Fruit fly (Drosophila melanogaster) S2 (cell line): ENCODE measurements around the gene Crys.

Experiments used
- CG8478 ChIP-seq: fragments of >200 bp; optimal IDR thresholded peaks from 2 replicates; lab custom pipeline; 2018
- CTCF ChIP-seq, 2 experiments: fragments of >200 bp; optimal IDR thresholded peaks; 2 replicates each; lab custom pipeline; 2018

Crys gene

DNA sequence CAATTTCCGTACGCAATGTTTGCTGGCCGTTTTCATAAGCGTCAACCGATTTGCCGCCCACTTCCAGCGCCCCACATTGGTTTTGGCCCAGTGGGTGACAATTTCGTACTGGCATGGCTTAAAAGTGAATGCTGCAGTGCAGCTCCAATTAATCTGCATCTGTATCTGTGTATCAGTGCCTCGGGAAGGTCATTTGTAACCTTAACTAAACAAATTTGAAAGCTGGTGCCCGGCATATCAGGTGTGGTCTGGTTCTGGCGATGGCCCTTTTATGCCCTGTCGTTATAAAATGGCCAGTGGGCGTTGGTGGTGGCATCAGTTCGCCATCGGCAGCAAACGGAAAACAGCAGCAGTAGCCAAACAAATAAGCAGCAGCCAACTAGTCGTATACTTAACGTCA lies at the start of gene Crys:
Gene Crys, plus strand, starts transcription at position 301 of the 400 bp plus-strand sequence.
- TF ChIP-seq CTCF (optimal IDR thresholded peaks at IDR 0.05; lab: Kevin White, UChicago) (no peak), CG8478 (no peak)

DNA sequence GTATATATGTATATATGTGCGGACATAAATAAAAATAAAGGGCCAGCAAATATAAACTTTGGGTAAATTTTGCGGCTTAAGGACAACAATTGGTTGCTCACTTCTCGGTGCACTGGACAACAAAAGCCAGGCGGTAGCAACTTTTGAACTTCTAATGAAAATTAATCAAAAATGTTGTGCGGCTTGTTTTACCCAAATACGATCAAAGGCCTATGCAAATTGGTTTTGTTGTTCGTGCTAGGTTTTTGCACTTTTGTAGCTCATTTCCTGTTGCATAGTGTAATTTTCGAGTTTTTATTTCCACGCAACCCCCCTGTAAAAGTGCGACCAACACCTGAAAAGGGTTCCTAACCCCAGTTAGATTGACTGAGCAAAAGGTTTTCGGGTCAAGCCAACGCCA lies 41.4 kb upstream of the Crys start:
- TF ChIP-seq CG8478 (no peak), CTCF (optimal IDR thresholded peaks at IDR 0.05; lab: Kevin White, UChicago) (no peak)

DNA sequence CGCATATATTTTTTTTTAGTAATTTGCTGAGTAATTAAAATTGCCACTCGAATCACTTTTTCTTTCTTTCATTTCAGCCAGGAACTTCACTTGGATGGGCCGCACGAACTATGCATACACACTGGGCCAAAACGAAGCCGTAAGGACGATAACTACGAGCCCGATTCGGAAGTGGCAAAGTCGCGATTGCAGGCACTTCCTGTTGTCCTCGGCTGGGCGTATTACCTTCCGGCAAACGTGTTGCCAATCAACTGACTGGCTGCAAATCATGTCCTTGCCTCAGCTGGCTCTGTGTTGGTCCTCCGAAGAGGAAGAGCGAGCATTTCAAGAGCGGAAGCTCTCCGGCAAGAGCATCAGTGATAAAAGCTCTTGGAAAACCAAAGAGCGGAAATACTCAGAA lies 40.6 kb upstream of the Crys start:
- no peak for TF ChIP-seq CTCF (optimal IDR thresholded peaks at IDR 0.05; lab: Kevin White, UChicago)
- no peak for TF ChIP-seq CG8478

DNA sequence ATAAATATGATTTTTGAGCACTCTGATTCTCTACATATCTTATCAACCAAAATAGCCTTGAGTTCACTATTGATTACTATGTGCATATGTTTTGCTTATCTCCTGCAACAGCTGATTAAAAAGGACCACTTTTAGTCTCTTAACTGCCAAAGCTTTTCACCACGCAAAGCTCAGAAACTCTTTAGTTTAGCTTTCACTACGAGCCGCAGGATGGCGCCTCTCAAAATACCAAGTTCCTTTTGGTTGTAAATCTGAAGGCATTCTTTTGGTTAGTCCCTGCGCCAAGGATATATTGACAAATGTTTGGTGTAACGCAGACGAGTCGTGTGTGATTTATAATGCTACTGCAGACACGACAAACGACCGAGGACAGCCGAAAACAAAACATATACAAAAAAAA lies 39.7 kb upstream of the Crys start:
- peak in 1 of 2 experiments; percentile 14 for TF ChIP-seq CTCF (optimal IDR thresholded peaks at IDR 0.05; lab: Kevin White, UChicago)
- TF ChIP-seq CG8478: no peak

DNA sequence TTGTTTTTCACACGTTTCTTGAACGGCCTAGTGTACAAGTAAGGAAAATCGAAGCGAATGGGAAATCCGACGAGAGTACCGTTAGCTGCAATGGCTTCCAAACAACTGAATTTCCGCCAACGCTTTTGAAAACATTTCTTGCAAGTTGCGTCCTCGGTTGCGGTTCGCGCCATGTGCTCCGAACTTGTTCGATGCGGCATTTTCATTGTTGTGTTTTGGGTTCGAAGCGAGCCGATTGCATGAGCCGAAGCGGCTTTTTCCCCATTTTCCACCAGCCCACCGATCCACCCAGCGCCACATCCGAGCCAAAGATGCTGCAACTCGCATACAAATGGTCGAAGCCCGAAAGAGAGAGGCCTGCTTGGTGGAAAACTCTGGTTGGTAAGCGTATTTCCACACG lies 15.5 kb upstream of the Crys start, which contains the start of gene Pde1c:
Gene Pde1c, minus strand, starts transcription at position 109 of the 400 bp plus-strand sequence.
- no peak for TF ChIP-seq CG8478
- no peak for TF ChIP-seq CTCF (optimal IDR thresholded peaks at IDR 0.05; lab: Kevin White, UChicago)

DNA sequence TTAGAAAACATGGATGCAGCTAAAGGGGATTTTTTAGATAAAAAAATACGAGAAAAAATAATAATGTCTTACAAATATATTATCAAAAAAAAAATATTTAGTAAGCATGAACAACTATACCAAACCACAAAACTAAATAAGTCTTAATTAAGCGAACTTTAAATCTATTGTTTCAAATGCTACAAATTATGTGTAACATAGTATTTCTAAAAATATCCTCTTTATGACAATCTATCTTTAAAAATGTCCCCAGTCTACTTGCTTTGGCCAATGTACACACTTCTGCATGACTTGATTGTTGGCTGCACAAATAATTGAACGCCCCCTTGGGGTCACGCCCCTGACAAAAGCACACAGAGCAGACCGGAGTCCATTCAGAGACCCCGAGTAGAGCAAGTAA lies 12.3 kb upstream of the Crys start:
- no peak for TF ChIP-seq CG8478
- no peak for TF ChIP-seq CTCF (optimal IDR thresholded peaks at IDR 0.05; lab: Kevin White, UChicago)

DNA sequence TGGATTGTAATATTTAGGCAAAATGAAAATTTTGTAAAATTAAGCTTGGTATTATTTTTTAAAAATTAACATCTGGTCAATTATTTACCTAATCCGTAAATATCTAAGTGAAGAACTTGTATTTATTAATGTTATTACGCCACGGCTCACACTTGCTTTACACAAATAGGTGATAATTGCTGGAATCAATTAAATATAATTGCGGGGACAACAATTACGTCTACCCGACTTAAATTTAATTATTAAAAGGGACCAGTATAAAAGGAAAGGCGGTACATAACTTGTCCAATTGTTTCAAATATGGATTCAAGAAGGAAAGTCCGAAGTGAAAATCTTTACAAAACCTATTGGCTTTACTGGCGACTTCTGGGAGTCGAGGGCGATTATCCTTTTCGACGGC lies 9.7 kb upstream of the Crys start, which contains the start of gene Or33a:
Gene Or33a, plus strand, starts transcription at position 301 of the 400 bp plus-strand sequence.
- TF ChIP-seq CTCF (optimal IDR thresholded peaks at IDR 0.05; lab: Kevin White, UChicago) (no peak), CG8478 (no peak)

DNA sequence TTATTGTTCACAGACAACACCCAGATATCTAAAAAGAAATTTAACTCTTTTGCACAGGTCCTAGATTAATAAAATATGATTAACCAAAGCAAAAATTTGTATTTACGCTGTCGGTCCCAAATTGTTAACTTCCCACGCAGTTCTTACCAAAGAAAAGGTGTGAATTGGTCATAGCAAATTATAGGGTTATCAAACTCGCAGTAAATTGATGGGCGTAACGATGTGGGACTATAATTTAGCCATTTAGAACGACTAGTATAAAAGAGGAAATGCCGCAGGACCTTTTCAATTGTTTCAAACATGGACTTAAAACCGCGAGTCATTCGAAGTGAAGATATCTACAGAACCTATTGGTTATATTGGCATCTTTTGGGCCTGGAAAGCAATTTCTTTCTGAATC lies 8.0 kb upstream of the Crys start, which contains the start of gene Or33b:
Gene Or33b, plus strand, starts transcription at position 301 of the 400 bp plus-strand sequence.
- TF ChIP-seq CG8478 (no peak), CTCF (optimal IDR thresholded peaks at IDR 0.05; lab: Kevin White, UChicago) (no peak)

DNA sequence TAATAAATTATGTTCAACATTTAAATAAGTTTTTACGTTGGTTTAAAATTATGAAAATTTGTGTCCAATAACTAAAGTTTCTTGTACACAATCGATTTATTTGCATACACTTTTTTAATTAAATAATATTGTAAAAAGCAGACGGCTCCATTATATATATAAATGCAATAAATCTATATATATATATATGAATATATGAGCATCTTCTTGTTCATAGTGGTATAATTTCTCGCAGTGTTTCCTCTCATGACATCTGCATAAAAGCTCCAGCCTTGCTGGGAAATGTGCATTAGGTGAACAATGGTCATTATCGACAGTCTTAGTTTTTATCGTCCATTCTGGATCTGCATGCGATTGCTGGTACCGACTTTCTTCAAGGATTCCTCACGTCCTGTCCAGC lies 6.3 kb upstream of the Crys start, which contains the start of gene Or33c:
Gene Or33c, plus strand, starts transcription at position 301 of the 400 bp plus-strand sequence.
- TF ChIP-seq CTCF (optimal IDR thresholded peaks at IDR 0.05; lab: Kevin White, UChicago): no peak

- TF ChIP-seq CTCF (optimal IDR thresholded peaks at IDR 0.05; lab: Kevin White, UChicago) (peak; percentile 50 to 66), CG8478 (no peak)
These were observed 3.3 kb upstream of the Crys start for dm6 chr2L:11940620-11941019.

DNA sequence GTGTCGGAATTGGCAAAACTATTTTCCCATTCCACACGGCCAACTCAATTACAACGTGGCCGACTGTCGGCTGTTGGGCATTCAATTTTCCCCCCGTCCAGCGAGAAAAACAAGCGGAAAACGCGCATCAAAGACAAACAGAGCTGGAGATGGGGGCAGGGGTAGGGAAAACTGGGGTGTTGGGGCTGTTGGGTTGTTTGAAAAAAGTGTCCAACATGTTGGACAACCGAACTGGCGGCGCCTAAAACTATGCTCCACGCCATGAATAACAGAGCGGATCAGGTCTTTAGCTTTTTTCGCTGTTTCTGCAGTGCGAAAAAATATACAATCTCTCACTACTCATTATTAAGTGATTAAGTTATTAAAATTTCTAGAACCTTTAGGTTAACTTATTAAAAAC lies 1.7 kb upstream of the Crys start:
- TF ChIP-seq CTCF (optimal IDR thresholded peaks at IDR 0.05; lab: Kevin White, UChicago): no peak
- no peak for TF ChIP-seq CG8478

dm6 chr2L:11942826-11943225 lies 1.1 kb upstream of the Crys start:
- no peak for TF ChIP-seq CG8478
- TF ChIP-seq CTCF (optimal IDR thresholded peaks at IDR 0.05; lab: Kevin White, UChicago): no peak

DNA sequence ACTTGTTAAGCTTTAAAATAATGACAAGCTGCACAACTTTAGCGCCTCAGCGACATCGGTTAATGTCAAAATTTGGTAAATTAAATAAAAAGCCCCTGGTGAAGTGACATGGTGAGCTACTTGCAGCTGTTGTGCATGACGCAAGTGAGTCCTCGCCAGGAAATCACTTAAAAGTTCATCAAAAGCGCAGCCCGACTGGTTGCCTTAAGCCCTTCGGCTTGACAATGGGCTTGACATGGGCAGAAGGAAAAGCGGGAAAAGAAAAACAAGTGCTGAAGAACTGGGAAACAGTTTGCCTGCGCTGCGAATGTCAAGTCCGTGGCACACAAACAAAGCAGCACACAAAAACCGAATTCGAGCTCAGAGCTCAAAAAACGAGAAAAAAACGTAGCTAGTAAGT lies 3.7 kb downstream of the Crys start, which contains the start of gene CG16964:
Gene CG16964, plus strand, starts transcription at position 301 of the 400 bp plus-strand sequence.
- TF ChIP-seq CG8478: no peak
- no peak for TF ChIP-seq CTCF (optimal IDR thresholded peaks at IDR 0.05; lab: Kevin White, UChicago)

DNA sequence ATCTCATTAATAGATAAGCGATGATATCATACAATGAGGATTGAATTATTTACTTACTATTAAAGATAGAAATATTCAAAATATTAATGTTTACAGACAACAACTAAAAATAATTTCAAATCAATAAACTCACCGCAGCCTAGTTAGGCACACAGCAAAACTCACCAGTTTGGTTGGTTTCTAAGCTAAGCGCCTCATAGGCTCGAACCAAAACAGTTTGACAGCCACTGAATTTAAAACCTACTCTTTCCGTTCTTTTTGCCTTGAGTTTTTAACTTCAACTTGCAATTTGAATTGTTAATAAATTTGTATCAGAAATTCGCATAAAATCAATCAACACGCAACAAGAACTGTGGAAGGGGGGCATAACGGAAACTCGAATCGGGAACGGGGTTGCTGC lies 4.5 kb downstream of the Crys start:
- TF ChIP-seq CG8478 (no peak), CTCF (optimal IDR thresholded peaks at IDR 0.05; lab: Kevin White, UChicago) (peak; percentile 25 to 57)

DNA sequence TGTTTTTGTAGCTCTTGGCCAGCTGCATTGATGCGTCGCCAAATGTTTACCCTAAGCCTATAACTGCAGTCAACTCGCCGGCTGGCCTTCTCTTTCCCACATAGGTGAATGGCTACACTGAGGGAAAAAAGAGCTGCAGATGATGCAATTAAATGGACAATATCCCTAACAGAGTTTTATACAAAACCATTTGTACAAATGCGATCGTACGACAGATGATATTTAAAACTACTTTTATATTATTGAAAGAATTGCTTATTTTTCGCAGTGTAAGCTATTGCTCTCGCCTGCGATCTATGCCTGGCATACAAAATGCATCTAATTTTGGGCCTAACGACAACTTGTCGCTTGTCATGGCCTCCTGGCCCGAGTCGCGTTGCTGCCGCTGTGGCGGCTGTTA lies 6.0 kb downstream of the Crys start:
- TF ChIP-seq CG8478: no peak
- no peak for TF ChIP-seq CTCF (optimal IDR thresholded peaks at IDR 0.05; lab: Kevin White, UChicago)

DNA sequence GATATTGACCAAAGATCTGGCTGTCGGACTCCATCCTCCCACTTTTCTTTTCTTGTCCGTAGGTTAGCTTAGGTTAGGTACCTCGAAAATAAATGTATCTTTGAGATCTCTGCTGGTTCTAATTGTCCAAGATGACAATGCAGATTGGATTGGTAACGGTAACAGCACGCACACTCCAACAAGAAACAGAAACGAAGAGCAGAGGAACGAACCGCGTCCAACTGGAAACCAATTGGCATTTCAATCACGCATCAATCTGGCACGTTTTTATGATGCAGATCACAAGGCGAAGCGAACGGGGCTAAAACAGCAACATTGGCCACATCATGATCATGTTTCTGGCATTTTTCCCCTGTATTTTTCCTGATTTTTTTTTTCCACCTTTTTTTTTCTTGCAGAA lies 11.9 kb downstream of the Crys start:
- TF ChIP-seq CTCF (optimal IDR thresholded peaks at IDR 0.05; lab: Kevin White, UChicago): no peak
- no peak for TF ChIP-seq CG8478

DNA sequence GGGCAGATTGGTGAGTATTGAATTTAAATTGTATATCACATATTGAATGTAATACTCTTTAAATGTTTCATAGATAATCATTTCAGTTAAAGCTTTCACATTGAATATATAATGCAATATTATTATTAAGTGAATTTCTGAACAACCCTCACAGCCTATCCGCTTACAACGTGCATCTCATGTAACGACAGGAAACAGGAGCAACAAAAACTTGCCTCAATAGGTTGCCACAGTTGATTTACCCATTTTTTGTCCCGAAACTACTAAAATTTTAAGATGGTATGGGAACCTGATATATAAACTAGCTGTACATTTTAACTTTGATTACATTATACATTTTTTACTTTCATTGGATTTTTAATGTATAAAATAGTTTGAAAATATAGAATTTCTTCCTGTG lies 14.8 kb downstream of the Crys start:
- no peak for TF ChIP-seq CTCF (optimal IDR thresholded peaks at IDR 0.05; lab: Kevin White, UChicago)
- TF ChIP-seq CG8478: no peak
